Worm (Caenorhabditis elegans) whole organism, young adult: ENCODE measurements around the gene F49E11.2.

Experiments used
- F52B5.7 ChIP-seq: sonication (generic microtip); optimal IDR thresholded peaks from 2 replicates; lab custom pipeline; 2016; ENCODE audit warnings: mild to moderate bottlenecking, missing genetic modification characterization, missing compliant biosample characterization
- ama-1 ChIP-seq, 3 experiments: fragments of 150-350 bp in 1 of 3; sonication (generic microtip) in 2 of 3; optimal IDR thresholded peaks; 2 replicates each; lab custom pipeline; 2014 to 2018; ENCODE audit warnings: missing biosample characterization in 2 of 3, missing genetic modification characterization in 2 of 3, missing genetic modification reagents in 2 of 3
- ets-4 ChIP-seq: fragments of 200-800 bp; sonication (Bioruptor generic); optimal IDR thresholded peaks from 2 replicates; lab custom pipeline; 2018; ENCODE audit warnings: mild to moderate bottlenecking, missing genetic modification characterization, missing compliant biosample characterization
- madf-6 ChIP-seq: fragments of 200-800 bp; sonication (Bioruptor generic); IDR thresholded peaks from 2 replicates; pipeline ENCODE4 v1.3.6; 2022; ENCODE audit warnings: missing genetic modification reagents, missing genetic modification characterization, missing compliant biosample characterization
- nhr-90 ChIP-seq: sonication (generic microtip); optimal IDR thresholded peaks from 2 replicates; lab custom pipeline; 2016; ENCODE audit warnings: missing genotype, mild to moderate bottlenecking, missing genetic modification characterization, missing compliant biosample characterization
- rec-8 ChIP-seq, 2 experiments: sonication (generic microtip); optimal IDR thresholded peaks; 2 replicates each; lab custom pipeline; 2016; ENCODE audit warnings: mild to moderate bottlenecking in 2 of 2, missing genetic modification characterization in 2 of 2, missing genetic modification reagents in 2 of 2, missing genotype in 2 of 2, missing biosample characterization in 1 of 2, missing compliant biosample characterization in 1 of 2, moderate library complexity in 1 of 2
- sptf-2 ChIP-seq: fragments of 200-800 bp; sonication (Bioruptor generic); optimal IDR thresholded peaks from 2 replicates; lab custom pipeline; 2018; ENCODE audit warnings: mild to moderate bottlenecking, missing genetic modification characterization, missing compliant biosample characterization
- ztf-26 ChIP-seq: sonication (generic microtip); optimal IDR thresholded peaks from 2 replicates; lab custom pipeline; 2017; ENCODE audit warnings: missing genetic modification characterization, missing compliant biosample characterization

- TF ChIP-seq sptf-2 (GFP tag; lab: Kevin White, UChicago) (no peak), madf-6 (GFP tag; lab: Robert Waterston, UW) (no peak), rec-8 (tag; optimal IDR thresholded peaks at IDR 0.05; lab: Kevin White, UChicago) (no peak), ets-4 (no peak), ztf-26 (tag; lab: Kevin White, UChicago) (no peak), F52B5.7 (tag; lab: Kevin White, UChicago) (no peak), ama-1 (optimal IDR thresholded peaks at IDR 0.05; lab: Kevin White, UChicago) (no peak), ama-1 (GFP tag; optimal IDR thresholded peaks at IDR 0.05; lab: Kevin White, UChicago) (no peak), nhr-90 (tag; lab: Kevin White, UChicago) (no peak)
These were observed 30.2 kb downstream of the F49E11.2 start, which contains the start of gene mbk-2 for ce11 chrIV:13008405-13009208.
